Worm (Caenorhabditis elegans): Measurements from ENCODE around the gene zhit-2.

Gene zhit-2

ce11 chrIII:4205751-4206327 lies 38.3 kb downstream of the zhit-2 start, which contains the start of gene R74.8 (continued):
- TF ChIP-seq F57A8.1 (GFP tag; optimal IDR thresholded peaks at IDR 0.05) (no peak), snpc-1.3 (tag; optimal IDR thresholded peaks at IDR 0.05; ENCODE audit: insufficient read depth) (peak; percentile 38), mel-28 (tag; optimal IDR thresholded peaks at IDR 0.05; ENCODE audit: borderline replicate concordance) (no peak), T26A5.8 (tag; optimal IDR thresholded peaks at IDR 0.05) (no peak), dpl-1 (GFP tag; optimal IDR thresholded peaks at IDR 0.05) (peak; percentile 62), snpc-1.1 (tag; optimal IDR thresholded peaks at IDR 0.05; ENCODE audit: insufficient read depth) (no peak), egrh-3 (GFP tag; IDR thresholded peaks at IDR 0.05) (no peak)

DNA sequence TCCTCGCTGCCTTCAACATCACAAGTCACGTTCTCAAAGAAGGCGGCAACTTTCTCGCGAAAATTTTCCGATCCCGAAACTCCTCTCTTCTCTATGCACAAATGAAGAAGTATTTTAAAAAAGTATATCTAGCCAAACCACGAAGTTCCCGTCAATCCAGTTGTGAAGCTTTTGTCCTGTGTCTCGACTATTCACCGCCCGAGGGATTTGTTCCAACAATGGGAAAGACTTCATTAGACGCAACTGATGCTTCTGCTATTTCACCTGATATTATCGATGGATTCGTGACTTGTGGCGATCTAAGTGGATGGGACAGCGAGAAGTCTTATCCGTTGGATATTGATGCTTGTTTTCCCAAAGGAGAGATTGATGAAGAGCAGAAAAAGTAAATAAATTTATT lies 39.2 kb downstream of the zhit-2 start:
- TF ChIP-seq B0019.2 (GFP tag; conservative IDR thresholded peaks at IDR 0.05) (no peak), unc-130 (GFP tag; optimal IDR thresholded peaks at IDR 0.05) (no peak), hlh-26 (GFP tag; conservative IDR thresholded peaks at IDR 0.05) (no peak), lir-1 (GFP tag; conservative IDR thresholded peaks at IDR 0.05) (no peak), ztf-22 (GFP tag; optimal IDR thresholded peaks at IDR 0.05) (no peak), sdz-38 (tag; optimal IDR thresholded peaks at IDR 0.05) (no peak), pbrm-1 (GFP tag; IDR thresholded peaks at IDR 0.05) (no peak), hmg-20 (GFP tag; IDR thresholded peaks at IDR 0.05) (no peak), nhr-27 (tag; optimal IDR thresholded peaks at IDR 0.05) (no peak), ets-4 (GFP tag; optimal IDR thresholded peaks at IDR 0.05) (no peak), athp-1 (tag; optimal IDR thresholded peaks at IDR 0.05) (no peak), F57C9.4 (tag; optimal IDR thresholded peaks at IDR 0.05) (no peak), ceh-79 (tag; optimal IDR thresholded peaks at IDR 0.05) (no peak), sea-2 (GFP tag; IDR thresholded peaks at IDR 0.05) (no peak), unc-62 (GFP tag; optimal IDR thresholded peaks at IDR 0.05) (no peak), zim-3 (tag; optimal IDR thresholded peaks at IDR 0.05) (no peak)

DNA sequence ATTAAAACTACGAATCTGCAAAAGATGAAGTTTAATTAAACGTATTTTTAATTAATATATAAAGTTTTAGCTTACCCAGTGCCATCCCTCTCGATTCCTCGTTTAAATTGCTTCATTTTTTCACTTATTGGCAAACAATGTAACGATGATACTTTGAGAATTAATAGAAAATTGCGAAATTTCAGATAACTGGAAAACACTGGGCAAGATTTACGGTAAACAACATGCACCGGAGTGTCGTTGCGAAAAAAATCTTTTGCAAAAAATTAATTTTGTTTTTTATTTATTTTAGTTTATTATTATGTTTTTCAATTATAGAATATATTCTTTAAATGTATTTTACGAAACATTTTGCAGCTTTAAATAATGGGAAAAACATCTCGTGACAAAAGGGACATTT lies 40.1 kb downstream of the zhit-2 start, which contains the start of the genes pelo-1 and R74.7:
Gene pelo-1, minus strand, starts transcription at position 151 of the 400 bp plus-strand sequence.
Gene R74.7, plus strand, starts transcription at position 358 of the 400 bp plus-strand sequence.
- TF ChIP-seq ztf-25 (GFP tag; IDR thresholded peaks at IDR 0.05) (no peak), madf-10 (tag; optimal IDR thresholded peaks at IDR 0.05) (no peak), ekl-4 (GFP tag; IDR thresholded peaks at IDR 0.05) (no peak), Y56A3A.18 (GFP tag; IDR thresholded peaks at IDR 0.05) (no peak), let-526 (GFP tag; IDR thresholded peaks at IDR 0.05) (no peak), lin-54 (GFP tag; optimal IDR thresholded peaks at IDR 0.05) (no peak), athp-1 (tag; optimal IDR thresholded peaks at IDR 0.05) (no peak), attf-3 (GFP tag; conservative IDR thresholded peaks at IDR 0.05) (peak; percentile 89), ceh-79 (tag; optimal IDR thresholded peaks at IDR 0.05) (no peak), somi-1 (GFP tag; optimal IDR thresholded peaks at IDR 0.05) (no peak), cebp-1 (GFP tag; IDR thresholded peaks at IDR 0.05) (peak; percentile 70; the same call in 1 of the 2 replicates), cebp-1 (tag; optimal IDR thresholded peaks at IDR 0.05) (peak; percentile 95), lsl-1 (GFP tag; optimal IDR thresholded peaks at IDR 0.05) (no peak), madf-8 (GFP tag; conservative IDR thresholded peaks at IDR 0.05) (no peak), him-1 (tag; optimal IDR thresholded peaks at IDR 0.05) (no peak)

Measured in whole organism, young adult.